Worm (Caenorhabditis elegans): ENCODE measurements around the gene B0546.4.

Gene B0546.4

ce11 chrIV:3384593-3384992 is 646 bp upstream of the B0546.4 start (continued):
- peak; percentile 78 for TF ChIP-seq jun-1 (tag; optimal IDR thresholded peaks at IDR 0.05)

DNA sequence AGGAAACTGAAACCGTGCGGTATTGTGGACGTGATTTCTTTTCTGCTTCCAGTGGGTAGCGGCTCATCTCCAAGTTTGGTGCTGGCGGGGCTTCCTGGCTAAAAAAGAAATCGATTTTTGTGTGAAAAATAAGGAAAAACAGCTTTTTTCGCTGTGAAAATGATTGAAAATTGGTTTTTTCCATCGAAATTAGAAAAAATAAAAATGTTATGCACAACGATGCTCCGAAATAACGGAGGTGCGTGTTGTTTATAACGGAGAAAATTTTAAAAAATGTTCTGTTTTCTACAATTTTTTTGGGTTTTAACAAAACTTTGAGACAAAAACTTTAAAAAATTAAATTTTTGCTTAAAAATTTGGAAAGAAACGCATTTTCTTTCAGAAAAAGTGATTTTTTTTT is 744 bp downstream of the B0546.4 start:
- no peak for TF ChIP-seq mdl-1 (tag; optimal IDR thresholded peaks at IDR 0.05)
- no peak for TF ChIP-seq ceh-16 (tag; optimal IDR thresholded peaks at IDR 0.05)
- no peak for TF ChIP-seq nhr-77 (tag; optimal IDR thresholded peaks at IDR 0.05)
- no peak for TF ChIP-seq ceh-9 (tag; optimal IDR thresholded peaks at IDR 0.05)
- no peak for TF ChIP-seq ZK546.5 (tag; optimal IDR thresholded peaks at IDR 0.05)

DNA sequence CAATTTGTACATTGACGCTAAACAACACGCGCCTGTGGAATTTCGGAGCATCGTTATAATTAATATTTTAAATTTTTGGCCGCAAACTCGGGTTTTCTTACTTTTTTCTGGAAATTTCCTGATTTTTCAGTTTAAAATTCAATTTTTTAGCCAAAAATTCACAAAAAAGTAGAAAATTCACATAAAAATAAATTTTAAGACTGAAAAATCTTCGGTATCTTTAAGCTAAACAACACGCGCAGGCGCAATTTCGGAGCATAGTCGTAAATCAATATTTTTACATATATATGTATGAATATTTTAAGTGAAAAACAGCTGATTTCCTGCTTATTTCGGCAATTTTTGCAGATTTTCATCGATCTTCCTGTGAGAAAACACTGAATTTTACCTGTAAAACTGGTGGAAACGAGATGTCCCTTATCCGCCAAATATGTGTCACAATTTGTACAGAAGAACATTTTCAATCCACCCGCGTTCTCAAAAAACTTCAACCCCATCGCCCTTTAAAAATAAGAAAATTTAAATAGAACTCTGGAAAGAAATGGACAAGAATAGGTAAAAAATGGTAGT is 1.5 kb downstream of the B0546.4 start, which contains the start of gene B0546.3:
B0546.3 (minus strand) TSS at position 504 of the 570 bp plus-strand sequence.
- TF ChIP-seq ceh-82 (tag; optimal IDR thresholded peaks at IDR 0.05) = no peak
- TF ChIP-seq zag-1 (tag; optimal IDR thresholded peaks at IDR 0.05) = no peak
- no peak for TF ChIP-seq ztf-4 (tag; optimal IDR thresholded peaks at IDR 0.05)
- TF ChIP-seq lin-39 (tag; optimal IDR thresholded peaks at IDR 0.05) = no peak
- TF ChIP-seq fos-1 (tag; optimal IDR thresholded peaks at IDR 0.05) = no peak
- no peak for TF ChIP-seq nhr-28 (tag; optimal IDR thresholded peaks at IDR 0.05)
- peak; percentile 2 for TF ChIP-seq elt-2 (tag; optimal IDR thresholded peaks at IDR 0.05)
- no peak for TF ChIP-seq elt-3 (tag; optimal IDR thresholded peaks at IDR 0.05)
- peak; percentile 13 for TF ChIP-seq nhr-23 (tag; optimal IDR thresholded peaks at IDR 0.05)
- peak; percentile 69 for TF ChIP-seq ama-1 (optimal IDR thresholded peaks at IDR 0.05)
- no peak for TF ChIP-seq jun-1 (tag; optimal IDR thresholded peaks at IDR 0.05)
- no peak for TF ChIP-seq R02D3.7 (tag; optimal IDR thresholded peaks at IDR 0.05)
- TF ChIP-seq ZK546.5 (tag; optimal IDR thresholded peaks at IDR 0.05) = no peak

ce11 chrIV:3378080-3378804 is 5.7 kb downstream of the B0546.4 start, which contains the start of gene otub-4:
Gene otub-4 (minus strand): TSS chrIV:3378130.
- TF ChIP-seq pqm-1 (tag; optimal IDR thresholded peaks at IDR 0.05) = no peak
- TF ChIP-seq egl-27 (tag; optimal IDR thresholded peaks at IDR 0.05) = no peak
- no peak for TF ChIP-seq ceh-9 (tag; optimal IDR thresholded peaks at IDR 0.05)
- TF ChIP-seq R02D3.7 (tag; optimal IDR thresholded peaks at IDR 0.05) = no peak
- no peak for TF ChIP-seq fkh-10 (GFP tag; optimal IDR thresholded peaks at IDR 0.05)
- no peak for TF ChIP-seq fkh-2 (tag; optimal IDR thresholded peaks at IDR 0.05)
- TF ChIP-seq nhr-76 (tag; optimal IDR thresholded peaks at IDR 0.05) = no peak
- no peak for TF ChIP-seq ceh-82 (tag; optimal IDR thresholded peaks at IDR 0.05)
- TF ChIP-seq nhr-67 (tag; optimal IDR thresholded peaks at IDR 0.05) = no peak
- no peak for TF ChIP-seq sea-2 (GFP tag; optimal IDR thresholded peaks at IDR 0.05)
- TF ChIP-seq unc-39 (tag; optimal IDR thresholded peaks at IDR 0.05) = no peak
- no peak for TF ChIP-seq nhr-11 (tag; optimal IDR thresholded peaks at IDR 0.05)
- no peak for TF ChIP-seq lin-15B (tag; optimal IDR thresholded peaks at IDR 0.05)
- no peak for TF ChIP-seq lsy-12 (tag; optimal IDR thresholded peaks at IDR 0.05)
- TF ChIP-seq nhr-43 (tag; optimal IDR thresholded peaks at IDR 0.05; ENCODE audit: poor library complexity, severe bottlenecking) = no peak
- TF ChIP-seq egl-5 (tag; optimal IDR thresholded peaks at IDR 0.05) = no peak
- TF ChIP-seq jun-1 (tag; optimal IDR thresholded peaks at IDR 0.05) = no peak
- TF ChIP-seq ZK546.5 (tag; optimal IDR thresholded peaks at IDR 0.05) = no peak
- no peak for TF ChIP-seq nfya-1 (tag; optimal IDR thresholded peaks at IDR 0.05; ENCODE audit: insufficient read depth)
- TF ChIP-seq eor-1 (tag; optimal IDR thresholded peaks at IDR 0.05) = no peak

- TF ChIP-seq elt-3 (tag; optimal IDR thresholded peaks at IDR 0.05) (no peak), nhr-23 (tag; optimal IDR thresholded peaks at IDR 0.05) (no peak), hmg-11 (tag; optimal IDR thresholded peaks at IDR 0.05) (no peak), fos-1 (tag; optimal IDR thresholded peaks at IDR 0.05) (no peak), sea-2 (GFP tag; optimal IDR thresholded peaks at IDR 0.05) (no peak), nhr-77 (tag; optimal IDR thresholded peaks at IDR 0.05) (no peak), lsy-12 (tag; optimal IDR thresholded peaks at IDR 0.05) (no peak), nhr-43 (tag; optimal IDR thresholded peaks at IDR 0.05; ENCODE audit: poor library complexity, severe bottlenecking) (no peak), ceh-16 (tag; optimal IDR thresholded peaks at IDR 0.05) (no peak), lin-39 (tag; optimal IDR thresholded peaks at IDR 0.05) (no peak), zag-1 (tag; optimal IDR thresholded peaks at IDR 0.05) (no peak), nhr-76 (tag; optimal IDR thresholded peaks at IDR 0.05) (no peak), unc-39 (tag; optimal IDR thresholded peaks at IDR 0.05) (no peak), ceh-82 (tag; optimal IDR thresholded peaks at IDR 0.05) (no peak), ZK546.5 (tag; optimal IDR thresholded peaks at IDR 0.05) (no peak), nhr-25 (tag; optimal IDR thresholded peaks at IDR 0.05) (no peak), egl-5 (tag; optimal IDR thresholded peaks at IDR 0.05) (no peak), ceh-9 (tag; optimal IDR thresholded peaks at IDR 0.05) (no peak), R02D3.7 (tag; optimal IDR thresholded peaks at IDR 0.05) (no peak)
Measured at ce11 chrIV:3373370-3373769, 10.6 kb downstream of the B0546.4 start.
